Worm (Caenorhabditis elegans) whole organism, L3 larva: ENCODE results near the gene C05C8.5.

ENCODE experiments used
- ZK546.5 ChIP-seq: sonication (generic microtip); optimal IDR thresholded peaks from 2 replicates; lab custom pipeline; 2017; ENCODE audit warnings: missing biosample characterization, missing genetic modification characterization
- aly-2 ChIP-seq: fragments of 150-350 bp; optimal IDR thresholded peaks from 2 replicates; lab custom pipeline; 2014; ENCODE audit warnings: missing biosample characterization, missing genetic modification characterization
- ama-1 ChIP-seq: fragments of 150-350 bp; optimal IDR thresholded peaks from 2 replicates; lab custom pipeline; 2018
- ceh-16 ChIP-seq: sonication (generic microtip); optimal IDR thresholded peaks from 2 replicates; lab custom pipeline; 2017; ENCODE audit warnings: missing biosample characterization, missing genetic modification characterization
- ceh-28 ChIP-seq: fragments of 150-350 bp; optimal IDR thresholded peaks from 2 replicates; lab custom pipeline; 2014; ENCODE audit warnings: missing biosample characterization, missing genetic modification reagents, missing genetic modification characterization
- ceh-82 ChIP-seq: fragments of 150-350 bp; optimal IDR thresholded peaks from 2 replicates; lab custom pipeline; 2014; ENCODE audit warnings: missing biosample characterization, missing genetic modification characterization
- egl-5 ChIP-seq: fragments of 150-350 bp; optimal IDR thresholded peaks from 2 replicates; lab custom pipeline; 2017; ENCODE audit warnings: missing biosample characterization, missing genetic modification reagents, missing genetic modification characterization, inconsistent platforms
- elt-1 ChIP-seq: fragments of 150-350 bp; optimal IDR thresholded peaks from 2 replicates; lab custom pipeline; 2014; ENCODE audit warnings: missing biosample characterization, missing genetic modification characterization
- elt-3 ChIP-seq, 3 experiments: fragments of 150-350 bp in 1 of 3; sonication (generic microtip) in 2 of 3; optimal IDR thresholded peaks; 2 replicates in 2 of 3; 4 replicates in 1 of 3; lab custom pipeline; 2014 to 2017; ENCODE audit warnings: missing biosample characterization in 3 of 3, missing genetic modification characterization in 3 of 3
- eor-1 ChIP-seq, 2 experiments: fragments of 150-350 bp; optimal IDR thresholded peaks; 2 replicates each; lab custom pipeline; 2014 to 2018; ENCODE audit warnings: missing biosample characterization in 2 of 2, missing genetic modification characterization in 2 of 2
- fkh-10 ChIP-seq: sonication (generic microtip); optimal IDR thresholded peaks from 2 replicates; lab custom pipeline; 2017; ENCODE audit warnings: missing biosample characterization, missing genetic modification reagents, missing genetic modification characterization
- fkh-2 ChIP-seq: fragments of 150-350 bp; optimal IDR thresholded peaks from 2 replicates; lab custom pipeline; 2014; ENCODE audit warnings: missing biosample characterization, missing genetic modification reagents, missing genetic modification characterization
- hmg-11 ChIP-seq: sonication (generic microtip); optimal IDR thresholded peaks from 2 replicates; lab custom pipeline; 2016; ENCODE audit warnings: missing genetic modification characterization, missing compliant biosample characterization
- lin-15B ChIP-seq: fragments of 150-350 bp; optimal IDR thresholded peaks from 2 replicates; lab custom pipeline; 2014; ENCODE audit warnings: missing biosample characterization, missing genetic modification characterization
- lin-39 ChIP-seq: fragments of 150-350 bp; optimal IDR thresholded peaks from 2 replicates; lab custom pipeline; 2018; ENCODE audit warnings: missing biosample characterization, missing genetic modification reagents, missing genetic modification characterization
- lsy-12 ChIP-seq: sonication (generic microtip); optimal IDR thresholded peaks from 2 replicates; lab custom pipeline; 2016; ENCODE audit warnings: mild to moderate bottlenecking, missing genetic modification characterization, missing compliant biosample characterization
- mdl-1 ChIP-seq: fragments of 150-350 bp; optimal IDR thresholded peaks from 2 replicates; lab custom pipeline; 2014; ENCODE audit warnings: missing biosample characterization, missing genetic modification characterization
- mml-1 ChIP-seq: fragments of 150-350 bp; sonication (generic microtip); optimal IDR thresholded peaks from 3 replicates; lab custom pipeline; 2014; ENCODE audit warnings: missing biosample characterization, missing genetic modification characterization
- nfya-1 ChIP-seq: sonication (generic microtip); optimal IDR thresholded peaks from 2 replicates; lab custom pipeline; 2017; ENCODE audit warnings: missing genetic modification characterization, mild to moderate bottlenecking, missing compliant biosample characterization, antibody characterized with exemption, moderate library complexity; ENCODE audit not compliant: insufficient read depth
- nhr-12 ChIP-seq: fragments of 150-350 bp; optimal IDR thresholded peaks from 2 replicates; lab custom pipeline; 2014; ENCODE audit warnings: missing biosample characterization, missing genetic modification characterization
- nhr-23 ChIP-seq: fragments of 150-350 bp; optimal IDR thresholded peaks from 2 replicates; lab custom pipeline; 2014; ENCODE audit warnings: missing biosample characterization, missing genetic modification reagents, missing genetic modification characterization
- nhr-237 ChIP-seq: fragments of 150-350 bp; optimal IDR thresholded peaks from 2 replicates; lab custom pipeline; 2014; ENCODE audit warnings: missing biosample characterization, missing genetic modification characterization
- nhr-25 ChIP-seq: sonication (generic microtip); optimal IDR thresholded peaks from 2 replicates; lab custom pipeline; 2017; ENCODE audit warnings: missing biosample characterization, missing genetic modification characterization
- nhr-28 ChIP-seq: fragments of 150-350 bp; optimal IDR thresholded peaks from 2 replicates; lab custom pipeline; 2014; ENCODE audit warnings: missing biosample characterization, missing genetic modification characterization
- nhr-43 ChIP-seq: sonication (generic microtip); optimal IDR thresholded peaks from 2 replicates; lab custom pipeline; 2016; ENCODE audit warnings: mild to moderate bottlenecking, missing genetic modification characterization, missing compliant biosample characterization; ENCODE audit not compliant: poor library complexity, severe bottlenecking
- nhr-77 ChIP-seq: fragments of 150-350 bp; optimal IDR thresholded peaks from 2 replicates; lab custom pipeline; 2014; ENCODE audit warnings: missing biosample characterization, missing genetic modification characterization
- pha-4 ChIP-seq: fragments of 150-350 bp; optimal IDR thresholded peaks from 2 replicates; lab custom pipeline; 2014; ENCODE audit warnings: missing biosample characterization, missing genetic modification reagents, missing genetic modification characterization
- pqm-1 ChIP-seq: fragments of 150-350 bp; optimal IDR thresholded peaks from 2 replicates; lab custom pipeline; 2017; ENCODE audit warnings: missing biosample characterization, missing genetic modification characterization, inconsistent platforms
- sea-2 ChIP-seq: fragments of 150-350 bp; sonication (generic microtip); optimal IDR thresholded peaks from 4 replicates; lab custom pipeline; 2014; ENCODE audit warnings: missing biosample characterization, missing genetic modification reagents, missing genetic modification characterization
- snpc-4 ChIP-seq: fragments of 150-350 bp; optimal IDR thresholded peaks from 2 replicates; lab custom pipeline; 2014; ENCODE audit warnings: missing biosample characterization, missing genetic modification characterization
- unc-39 ChIP-seq: sonication (generic microtip); optimal IDR thresholded peaks from 4 replicates; lab custom pipeline; 2017; ENCODE audit warnings: missing biosample characterization, missing genetic modification characterization
- unc-62 ChIP-seq: fragments of 150-350 bp; sonication (generic microtip); optimal IDR thresholded peaks from 4 replicates; lab custom pipeline; 2014; ENCODE audit warnings: missing biosample characterization, missing genetic modification reagents, missing genetic modification characterization
- zag-1 ChIP-seq: fragments of 150-350 bp; optimal IDR thresholded peaks from 2 replicates; lab custom pipeline; 2014; ENCODE audit warnings: missing biosample characterization, missing genetic modification characterization
- ztf-11 ChIP-seq: fragments of 150-350 bp; optimal IDR thresholded peaks from 2 replicates; lab custom pipeline; 2014; ENCODE audit warnings: missing biosample characterization, missing genetic modification characterization
- ztf-4 ChIP-seq: fragments of 150-350 bp; optimal IDR thresholded peaks from 2 replicates; lab custom pipeline; 2014; ENCODE audit warnings: missing biosample characterization, missing genetic modification characterization

The C05C8.5 gene

ce11 chrV:7225894-7226293 lies 8.7 kb downstream of the C05C8.5 start:
- TF ChIP-seq fkh-10 (GFP tag; lab: Kevin White, UChicago) (no peak), lin-39 (tag; lab: Kevin White, UChicago) (no peak), fkh-2 (tag; lab: Kevin White, UChicago) (no peak), ama-1 (lab: Kevin White, UChicago) (no peak), nhr-28 (tag; lab: Kevin White, UChicago) (no peak), snpc-4 (no peak), mml-1 (tag; lab: Kevin White, UChicago) (no peak), eor-1 (tag; optimal IDR thresholded peaks at IDR 0.05; lab: Kevin White, UChicago) (no peak), unc-39 (no peak)

ce11 chrV:7224947-7225346 lies 9.7 kb downstream of the C05C8.5 start, which contains the start of gene fkb-3:
TSS of gene fkb-3 (plus strand) at chrV:7225223.
- TF ChIP-seq nhr-77: no peak
- peak; percentile 3 for TF ChIP-seq lin-15B (tag; lab: Kevin White, UChicago)
- peak; percentile 65 for TF ChIP-seq nhr-23
- no peak for TF ChIP-seq nfya-1 (tag; lab: Kevin White, UChicago)
- TF ChIP-seq nhr-25: peak; percentile 74
- peak; percentile 30 for TF ChIP-seq elt-1 (tag; lab: Kevin White, UChicago)
- TF ChIP-seq ceh-28 (tag; lab: Kevin White, UChicago): peak; percentile 12
- peak in 1 of 3 experiments; percentile 18 for TF ChIP-seq elt-3 (tag; optimal IDR thresholded peaks at IDR 0.05; lab: Kevin White, UChicago)

ce11 chrV:7224353-7224752 lies 10.3 kb downstream of the C05C8.5 start:
- no peak for TF ChIP-seq nhr-12
- TF ChIP-seq nhr-28 (tag; lab: Kevin White, UChicago): no peak
- TF ChIP-seq aly-2 (tag; lab: Kevin White, UChicago): no peak
- no peak for TF ChIP-seq pha-4 (tag; lab: Kevin White, UChicago)
- TF ChIP-seq nhr-25: no peak
- TF ChIP-seq nhr-23: no peak
- TF ChIP-seq, all 47 proteins: peak for 0

DNA sequence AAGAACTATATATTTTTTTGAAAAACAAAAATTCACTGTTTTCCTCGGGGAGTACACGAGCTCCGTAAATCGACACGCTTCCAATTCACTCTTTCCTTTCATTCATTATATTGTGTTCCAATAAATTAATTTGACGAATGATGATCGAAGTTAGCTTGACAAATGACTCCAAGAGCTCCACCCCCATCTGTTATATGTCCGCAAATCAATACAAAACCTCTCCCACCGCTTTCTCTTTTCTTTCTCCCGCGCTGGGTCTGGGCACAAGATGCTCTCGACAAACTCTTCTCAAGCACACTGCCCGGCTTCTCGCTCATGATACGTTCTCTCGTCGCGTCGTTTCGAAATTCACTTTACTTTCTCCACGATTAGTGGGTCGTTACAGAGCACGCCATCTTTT lies 10.7 kb downstream of the C05C8.5 start, which contains the start of gene C13F10.1:
TSS of gene C13F10.1 (plus strand) at position 138 of the 400 bp plus-strand sequence.
- TF ChIP-seq nfya-1 (tag; lab: Kevin White, UChicago): peak; percentile 29
- no peak for TF ChIP-seq pqm-1
- no peak for TF ChIP-seq ama-1 (lab: Kevin White, UChicago)
- peak; percentile 57 for TF ChIP-seq hmg-11
- TF ChIP-seq sea-2 (GFP tag; lab: Kevin White, UChicago): no peak
- TF ChIP-seq nhr-28 (tag; lab: Kevin White, UChicago): no peak
- TF ChIP-seq ceh-82 (tag; lab: Kevin White, UChicago): no peak
- no peak for TF ChIP-seq zag-1 (tag; lab: Kevin White, UChicago)
- TF ChIP-seq egl-5 (tag; lab: Kevin White, UChicago): peak; percentile 54
- TF ChIP-seq fkh-2 (tag; lab: Kevin White, UChicago): no peak
- TF ChIP-seq lin-39 (tag; lab: Kevin White, UChicago): peak; percentile 63
- no peak for TF ChIP-seq lsy-12
- TF ChIP-seq, all 47 proteins: peak for 4

- TF ChIP-seq nhr-237 (tag; lab: Kevin White, UChicago) (no peak), mdl-1 (tag; lab: Kevin White, UChicago) (no peak), fkh-2 (tag; lab: Kevin White, UChicago) (no peak), nhr-77 (no peak)
Observed at ce11 chrV:7223152-7223551, 11.5 kb downstream of the C05C8.5 start, which contains the start of gene C13F10.7. TSS of gene C13F10.7 (minus strand) at chrV:7223252.

- no peak for TF ChIP-seq fkh-2 (tag; lab: Kevin White, UChicago)
- TF ChIP-seq ceh-16 (tag; lab: Kevin White, UChicago): no peak
- no peak for TF ChIP-seq unc-62 (GFP tag; lab: Kevin White, UChicago)
- no peak for TF ChIP-seq ama-1 (lab: Kevin White, UChicago)
- no peak for TF ChIP-seq ztf-11 (tag; lab: Kevin White, UChicago)
- TF ChIP-seq egl-5 (tag; lab: Kevin White, UChicago): no peak
- TF ChIP-seq lin-15B (tag; lab: Kevin White, UChicago): no peak
- TF ChIP-seq eor-1 (tag; optimal IDR thresholded peaks at IDR 0.05; lab: Kevin White, UChicago): no peak
- TF ChIP-seq nhr-237 (tag; lab: Kevin White, UChicago): no peak
- no peak for TF ChIP-seq ztf-4 (tag; lab: Kevin White, UChicago)
- TF ChIP-seq mdl-1 (tag; lab: Kevin White, UChicago): no peak
- TF ChIP-seq nfya-1 (tag; lab: Kevin White, UChicago): peak; percentile 6
- TF ChIP-seq nhr-43 (tag; lab: Kevin White, UChicago): no peak
- TF ChIP-seq elt-1 (tag; lab: Kevin White, UChicago): no peak
- TF ChIP-seq nhr-28 (tag; lab: Kevin White, UChicago): no peak
- TF ChIP-seq ceh-28 (tag; lab: Kevin White, UChicago): peak; percentile 9
- TF ChIP-seq hmg-11: peak; percentile 28
- no peak for TF ChIP-seq nhr-12
- peak; percentile 3 for TF ChIP-seq nhr-23
- no peak for TF ChIP-seq ZK546.5 (tag; lab: Kevin White, UChicago)
- TF ChIP-seq, all 47 proteins: peak for 4
Observed at ce11 chrV:7220973-7221519, 13.6 kb downstream of the C05C8.5 start, which contains the start of the genes C13F10.8, C13F10.6 and kxd-1. TSS of gene C13F10.8 (minus strand) at chrV:7221023. TSS of gene C13F10.6 (minus strand) at chrV:7221039. TSS of gene kxd-1 (plus strand) at chrV:7221469.
